Fruit fly (Drosophila melanogaster) whole organism, embryonic: ENCODE measurements around the gene Tis11.

Source experiments
- Atf6 ChIP-seq: fragments of 200-800 bp; sonication (Bioruptor generic); IDR thresholded peaks from 2 replicates; pipeline ENCODE4 v1.3.6; 2022; ENCODE audit warnings: missing biosample characterization, missing genetic modification characterization
- Awh ChIP-seq: fragments of 200-800 bp; sonication (Bioruptor generic); IDR thresholded peaks from 2 replicates; pipeline ENCODE4, ENCODE4 v1.3.6; 2022; ENCODE audit warnings: missing biosample characterization, missing genetic modification characterization
- Bteb2 ChIP-seq: fragments of 200-800 bp; sonication (Bioruptor generic); optimal IDR thresholded peaks from 2 replicates; lab custom pipeline; 2016; ENCODE audit warnings: missing biosample characterization, missing genetic modification characterization
- CG1024 ChIP-seq: fragments of 200-800 bp; sonication (Bioruptor generic); IDR thresholded peaks from 2 replicates; pipeline ENCODE4 v1.3.6; 2022; ENCODE audit warnings: missing biosample characterization, missing genetic modification characterization
- CG11085 ChIP-seq: fragments of 200-800 bp; sonication (Bioruptor generic); IDR thresholded peaks from 2 replicates; pipeline ENCODE4 v1.3.6; 2022; ENCODE audit warnings: missing biosample characterization, missing genetic modification characterization
- CG11695 ChIP-seq: fragments of 200-800 bp; sonication (Bioruptor generic); IDR thresholded peaks from 3 replicates; pipeline ENCODE4 v1.3.6; 2022; ENCODE audit warnings: missing biosample characterization, missing genetic modification characterization
- CG12236 ChIP-seq: fragments of 200-800 bp; sonication (Bioruptor generic); optimal IDR thresholded peaks from 2 replicates; lab custom pipeline; 2016; ENCODE audit warnings: missing biosample characterization, missing genetic modification characterization
- CG12391 ChIP-seq: fragments of 200-800 bp; sonication (Bioruptor generic); optimal IDR thresholded peaks from 3 replicates; lab custom pipeline; 2018; ENCODE audit warnings: missing biosample characterization, mild to moderate bottlenecking, missing genetic modification characterization, moderate library complexity
- CG13894 ChIP-seq: fragments of 200-800 bp; sonication (Bioruptor generic); optimal IDR thresholded peaks from 3 replicates; lab custom pipeline; 2018; ENCODE audit warnings: missing biosample characterization, mild to moderate bottlenecking, missing genetic modification characterization, moderate library complexity
- CG16813 ChIP-seq: fragments of 200-800 bp; sonication (Bioruptor generic); IDR thresholded peaks from 3 replicates; pipeline ENCODE4 v1.3.6; 2022; ENCODE audit warnings: missing biosample characterization, missing genetic modification characterization; ENCODE audit not compliant: partially characterized antibody
- CG17186 ChIP-seq: fragments of 200-800 bp; sonication (Bioruptor generic); optimal IDR thresholded peaks from 3 replicates; lab custom pipeline; 2017; ENCODE audit warnings: missing biosample characterization, missing genetic modification reagents, missing genetic modification characterization
- CG1792 ChIP-seq: fragments of 200-800 bp; sonication (Bioruptor generic); optimal IDR thresholded peaks from 2 replicates; lab custom pipeline; 2016; ENCODE audit warnings: missing biosample characterization, missing genetic modification characterization
- CG32772 ChIP-seq: fragments of 200-800 bp; sonication (Bioruptor generic); IDR thresholded peaks from 2 replicates; pipeline ENCODE4 v1.3.6; 2022; ENCODE audit warnings: missing biosample characterization, missing genetic modification characterization
- CG3407 ChIP-seq: fragments of 200-800 bp; sonication (Bioruptor generic); optimal IDR thresholded peaks from 2 replicates; lab custom pipeline; 2018; ENCODE audit warnings: missing biosample characterization, mild to moderate bottlenecking, missing genetic modification characterization
- CG42726 ChIP-seq: fragments of 200-800 bp; sonication (Bioruptor generic); IDR thresholded peaks from 2 replicates; pipeline ENCODE4 v1.3.6; 2022; ENCODE audit warnings: missing biosample characterization, missing genetic modification characterization; ENCODE audit not compliant: partially characterized antibody
- CG6765 ChIP-seq: fragments of 200-800 bp; sonication (Bioruptor generic); optimal IDR thresholded peaks from 3 replicates; lab custom pipeline; 2017; ENCODE audit warnings: missing biosample characterization, mild to moderate bottlenecking, missing genetic modification characterization
- CG7271 ChIP-seq: fragments of 200-800 bp; sonication (Bioruptor generic); optimal IDR thresholded peaks from 2 replicates; lab custom pipeline; 2018; ENCODE audit warnings: missing biosample characterization, mild to moderate bottlenecking, missing genetic modification characterization, moderate library complexity
- CG8765 ChIP-seq: fragments of 200-800 bp; sonication (Bioruptor generic); IDR thresholded peaks from 2 replicates; pipeline ENCODE4 v1.3.6; 2022; ENCODE audit warnings: missing biosample characterization, missing genetic modification characterization
- CHES-1-like ChIP-seq: fragments of 200-800 bp; sonication (Bioruptor generic); optimal IDR thresholded peaks from 2 replicates; lab custom pipeline; 2016; ENCODE audit warnings: missing biosample characterization, missing genetic modification characterization
- Chrac-16 ChIP-seq: fragments of 200-800 bp; sonication (Bioruptor generic); optimal IDR thresholded peaks from 3 replicates; lab custom pipeline; 2016; ENCODE audit warnings: missing biosample characterization, missing genetic modification characterization
- Dek ChIP-seq: fragments of 200-800 bp; sonication (Bioruptor generic); optimal IDR thresholded peaks from 3 replicates; lab custom pipeline; 2019; ENCODE audit warnings: missing biosample characterization, mild to moderate bottlenecking, missing genetic modification characterization, moderate library complexity
- Fer1 ChIP-seq: fragments of 200-800 bp; sonication (Bioruptor generic); optimal IDR thresholded peaks from 2 replicates; lab custom pipeline; 2017; ENCODE audit warnings: missing biosample characterization, mild to moderate bottlenecking, missing genetic modification characterization
- Hr39 ChIP-seq: fragments of >200 bp; optimal IDR thresholded peaks from 2 replicates; lab custom pipeline; 2017
- Hr78 ChIP-seq, 2 experiments: fragments of 200-800 bp in 1 of 2; fragments of >200 bp in 1 of 2; sonication (Bioruptor generic) in 1 of 2; optimal IDR thresholded peaks; 2 replicates each; lab custom pipeline; 2017 to 2019; ENCODE audit warnings: missing biosample characterization in 2 of 2, missing genetic modification characterization in 2 of 2, mild to moderate bottlenecking in 1 of 2, moderate library complexity in 1 of 2
- Pdp1 ChIP-seq, 2 experiments: fragments of 200-800 bp; sonication (Bioruptor generic); optimal IDR thresholded peaks; 3 replicates each; lab custom pipeline; 2016; ENCODE audit warnings: missing biosample characterization in 2 of 2, missing genetic modification characterization in 2 of 2, mild to moderate bottlenecking in 1 of 2, moderate library complexity in 1 of 2
- Poxn ChIP-seq: fragments of 200-800 bp; sonication (Bioruptor generic); IDR thresholded peaks from 2 replicates; pipeline ENCODE4 v1.3.6; 2022; ENCODE audit warnings: missing biosample characterization, missing genetic modification characterization
- Rx ChIP-seq: fragments of 200-800 bp; sonication (Bioruptor generic); IDR thresholded peaks from 2 replicates; pipeline ENCODE4 v1.3.6; 2022; ENCODE audit warnings: missing biosample characterization, missing genetic modification characterization
- Sox100B ChIP-seq: fragments of 200-800 bp; sonication (Bioruptor generic); optimal IDR thresholded peaks from 3 replicates; lab custom pipeline; 2018; ENCODE audit warnings: missing biosample characterization, mild to moderate bottlenecking, missing genetic modification characterization
- Usf ChIP-seq: fragments of 200-800 bp; sonication (Bioruptor generic); optimal IDR thresholded peaks from 2 replicates; lab custom pipeline; 2017; ENCODE audit warnings: missing genotype, missing biosample characterization, missing genetic modification characterization
- bcd ChIP-seq: fragments of 200-800 bp; sonication (Bioruptor generic); optimal IDR thresholded peaks from 2 replicates; lab custom pipeline; 2017; ENCODE audit warnings: missing biosample characterization, mild to moderate bottlenecking, missing genetic modification characterization
- bigmax ChIP-seq: fragments of 200-800 bp; sonication (Bioruptor generic); optimal IDR thresholded peaks from 2 replicates; lab custom pipeline; 2018; ENCODE audit warnings: missing biosample characterization, mild to moderate bottlenecking, missing genetic modification characterization
- cwo ChIP-seq: fragments of 200-800 bp; sonication (Bioruptor generic); optimal IDR thresholded peaks from 3 replicates; lab custom pipeline; 2017; ENCODE audit warnings: missing biosample characterization, missing genetic modification characterization, mild to moderate bottlenecking, moderate library complexity, missing genetic modification reagents
- dan ChIP-seq: fragments of 200-800 bp; sonication (Bioruptor generic); IDR thresholded peaks from 2 replicates; pipeline ENCODE4 v1.3.6; 2022; ENCODE audit warnings: missing biosample characterization, missing genetic modification characterization
- dysf ChIP-seq: fragments of 200-800 bp; sonication (Bioruptor generic); IDR thresholded peaks from 3 replicates; pipeline ENCODE4 v1.3.6; 2022; ENCODE audit warnings: missing biosample characterization, missing genetic modification characterization
- fd64A ChIP-seq: fragments of 200-800 bp; sonication (Bioruptor generic); optimal IDR thresholded peaks from 3 replicates; lab custom pipeline; 2018; ENCODE audit warnings: missing biosample characterization, mild to moderate bottlenecking, missing genetic modification characterization
- fru ChIP-seq: fragments of >200 bp; optimal IDR thresholded peaks from 2 replicates; lab custom pipeline; 2017
- gfzf ChIP-seq: fragments of 200-800 bp; sonication (Bioruptor generic); optimal IDR thresholded peaks from 2 replicates; lab custom pipeline; 2016; ENCODE audit warnings: missing biosample characterization, mild to moderate bottlenecking, missing genetic modification characterization, moderate library complexity
- gro ChIP-seq: fragments of 200-800 bp; sonication (Bioruptor generic); optimal IDR thresholded peaks from 2 replicates; lab custom pipeline; 2016; ENCODE audit warnings: missing biosample characterization, missing genetic modification characterization
- ham ChIP-seq: fragments of 200-800 bp; sonication (Bioruptor generic); IDR thresholded peaks from 2 replicates; pipeline ENCODE4 v1.3.6; 2022; ENCODE audit warnings: missing biosample characterization, missing genetic modification characterization
- jing ChIP-seq: fragments of 200-800 bp; sonication (Bioruptor generic); optimal IDR thresholded peaks from 2 replicates; lab custom pipeline; 2018; ENCODE audit warnings: missing biosample characterization, mild to moderate bottlenecking, missing genetic modification characterization
- kni ChIP-seq: fragments of 200-800 bp; sonication (Bioruptor generic); optimal IDR thresholded peaks from 3 replicates; lab custom pipeline; 2017; ENCODE audit warnings: mild to moderate bottlenecking, missing biosample characterization, missing genetic modification reagents, missing genetic modification characterization
- oc ChIP-seq: fragments of 200-800 bp; sonication (Bioruptor generic); optimal IDR thresholded peaks from 2 replicates; lab custom pipeline; 2018; ENCODE audit warnings: missing biosample characterization, mild to moderate bottlenecking, missing genetic modification characterization, moderate library complexity
- pho ChIP-seq: fragments of 200-800 bp; sonication (Bioruptor generic); optimal IDR thresholded peaks from 2 replicates; lab custom pipeline; 2016; ENCODE audit warnings: missing biosample characterization, missing genetic modification characterization
- pita ChIP-seq: fragments of 200-800 bp; sonication (Bioruptor generic); optimal IDR thresholded peaks from 2 replicates; lab custom pipeline; 2017; ENCODE audit warnings: missing biosample characterization, mild to moderate bottlenecking, missing genetic modification characterization
- pzg ChIP-seq: fragments of 200-800 bp; sonication (Bioruptor generic); optimal IDR thresholded peaks from 3 replicates; lab custom pipeline; 2018; ENCODE audit warnings: missing biosample characterization, mild to moderate bottlenecking, missing genetic modification characterization, moderate library complexity
- ranshi ChIP-seq: fragments of 200-800 bp; sonication (Bioruptor generic); IDR thresholded peaks from 2 replicates; pipeline ENCODE4 v1.3.6; 2022; ENCODE audit warnings: missing biosample characterization, missing genetic modification characterization
- so ChIP-seq: fragments of 200-800 bp; sonication (Bioruptor generic); IDR thresholded peaks from 3 replicates; pipeline ENCODE4 v1.3.6; 2022; ENCODE audit warnings: missing biosample characterization, missing genetic modification characterization
- toy ChIP-seq: fragments of 200-800 bp; sonication (Bioruptor generic); IDR thresholded peaks from 2 replicates; pipeline ENCODE4 v1.3.6; 2022; ENCODE audit warnings: missing biosample characterization, missing genetic modification characterization
- vnd ChIP-seq: fragments of 200-800 bp; sonication (Bioruptor generic); IDR thresholded peaks from 3 replicates; pipeline ENCODE4 v1.3.6; 2022; ENCODE audit warnings: missing biosample characterization, missing genetic modification characterization; ENCODE audit not compliant: partially characterized antibody
- wek ChIP-seq: fragments of 200-800 bp; sonication (Bioruptor generic); optimal IDR thresholded peaks from 3 replicates; lab custom pipeline; 2018; ENCODE audit warnings: missing biosample characterization, mild to moderate bottlenecking, missing genetic modification characterization, moderate library complexity

The Tis11 gene

DNA sequence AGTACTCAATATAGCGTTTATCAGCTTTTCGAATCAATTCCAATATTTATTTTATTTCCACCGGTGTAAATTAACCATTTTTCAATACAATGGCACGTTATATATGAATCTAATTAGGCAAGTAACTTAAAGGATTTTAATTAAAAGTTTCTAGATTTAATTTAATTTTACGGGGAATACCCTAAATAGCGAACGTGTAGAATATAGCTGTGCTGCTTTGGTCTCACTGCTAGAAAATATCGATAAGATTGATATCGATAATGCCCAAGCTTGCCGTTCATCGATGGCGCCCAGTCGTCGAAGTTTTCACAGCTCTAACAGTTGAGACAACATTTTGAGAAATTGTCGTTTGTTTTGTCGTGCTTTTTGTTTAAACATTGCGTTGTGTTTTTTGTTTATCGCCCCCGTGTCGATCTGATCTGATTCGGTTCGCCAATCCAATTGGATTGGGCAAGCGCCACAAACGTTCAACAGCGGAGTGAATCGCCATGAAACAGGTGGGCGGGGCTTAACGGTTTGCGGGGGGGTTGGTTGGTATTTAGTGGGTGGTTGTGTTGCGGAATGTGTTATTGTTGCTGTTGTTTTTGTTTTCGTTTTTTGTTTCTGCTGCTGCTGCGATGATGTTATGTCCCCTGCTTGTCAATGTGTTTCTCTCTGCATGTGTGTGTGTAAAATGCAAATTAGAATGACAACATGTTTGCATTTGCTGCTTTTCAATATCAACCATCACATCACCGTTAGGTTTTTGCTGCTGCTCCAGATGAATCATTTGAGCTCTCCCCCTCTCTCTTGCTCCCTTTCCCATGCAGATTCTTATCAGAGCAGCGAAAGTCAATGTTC lies 27.7 kb upstream of the Tis11 start, which contains the start of gene Tomosyn (continued):
- TF ChIP-seq CG6765 (no peak), Rx (no peak), gro (no peak), CG1024 (GFP tag; lab: Robert Waterston, UW) (no peak), dysf (GFP tag; lab: Robert Waterston, UW) (no peak), Poxn (no peak), so (GFP tag; lab: Robert Waterston, UW) (no peak), dan (no peak), bcd (peak; percentile 44), CG1792 (no peak), CG12236 (no peak), bigmax (GFP tag; lab: Kevin White, UChicago) (no peak), Usf (GFP tag; lab: Kevin White, UChicago) (no peak), Atf6 (GFP tag; lab: Robert Waterston, UW) (0 out of 2 replicates have a peak, but pooled peaks have one; percentile 23), jing (GFP tag; lab: Kevin White, UChicago) (no peak), Hr39 (lab: Kevin White, UChicago) (no peak), vnd (GFP tag; lab: Robert Waterston, UW) (peak; percentile 67), CG8765 (no peak), pita (GFP tag; lab: Kevin White, UChicago) (no peak), Pdp1 (GFP tag; optimal IDR thresholded peaks at IDR 0.05; lab: Kevin White, UChicago) (peak; percentile 15 to 33), CG7271 (tag; lab: Kevin White, UChicago) (no peak), CG11085 (GFP tag; lab: Robert Waterston, UW) (no peak; the same call in 1 of the 2 replicates), Sox100B (GFP tag; lab: Kevin White, UChicago) (no peak), CG32772 (GFP tag; lab: Robert Waterston, UW) (no peak), kni (GFP tag; lab: Kevin White, UChicago) (no peak), CG16813 (GFP tag; lab: Robert Waterston, UW) (peak; percentile 80), CG13894 (tag; lab: Kevin White, UChicago) (no peak), toy (GFP tag; lab: Robert Waterston, UW) (no peak), CG12391 (tag; lab: Kevin White, UChicago) (peak; percentile 61), CG17186 (no peak), Awh (GFP tag; lab: Robert Waterston, UW) (no peak), CG42726 (no peak), ham (GFP tag; lab: Robert Waterston, UW) (no peak), Dek (tag; lab: Kevin White, UChicago) (no peak), gfzf (GFP tag; lab: Kevin White, UChicago) (peak; percentile 59), fd64A (no peak), Fer1 (GFP tag; lab: Kevin White, UChicago) (peak; percentile 17), CHES-1-like (GFP tag; lab: Kevin White, UChicago) (peak; percentile 51), oc (tag; lab: Kevin White, UChicago) (no peak), cwo (GFP tag; lab: Kevin White, UChicago) (no peak), fru (no peak), pzg (peak; percentile 80), CG3407 (no peak), Chrac-16 (peak; percentile 7), ranshi (GFP tag; lab: Robert Waterston, UW) (no peak), Bteb2 (GFP tag; lab: Kevin White, UChicago) (peak; percentile 2), wek (GFP tag; lab: Kevin White, UChicago) (peak; percentile 94), Hr78 (GFP tag; optimal IDR thresholded peaks at IDR 0.05; lab: Kevin White, UChicago) (no peak), pho (GFP tag; lab: Kevin White, UChicago) (peak; percentile 26), CG11695 (GFP tag; lab: Robert Waterston, UW) (no peak)
